Worm (Caenorhabditis elegans) whole organism, midembryonic: ENCODE data around the gene znf-782.

Experiments used
- T22C8.4 ChIP-seq: fragments of 200-800 bp; sonication (Bioruptor generic); IDR thresholded peaks from 2 replicates; pipeline ENCODE4 v1.3.6; 2022; ENCODE audit warnings: missing genetic modification characterization, missing compliant biosample characterization
- cog-1 ChIP-seq: sonication (generic microtip); optimal IDR thresholded peaks from 2 replicates; lab custom pipeline; 2016; ENCODE audit warnings: missing genetic modification characterization, missing compliant biosample characterization
- flt-1 ChIP-seq: fragments of 200-800 bp; sonication (Bioruptor generic); IDR thresholded peaks from 2 replicates; pipeline ENCODE4 v1.3.6; 2022; ENCODE audit warnings: missing genetic modification characterization, missing compliant biosample characterization
- klf-2 ChIP-seq: fragments of 200-800 bp; sonication (Bioruptor generic); conservative IDR thresholded peaks from 2 replicates; pipeline ENCODE4 v1.3.6; 2022; ENCODE audit warnings: missing genetic modification reagents, missing genetic modification characterization, missing compliant biosample characterization
- med-1 ChIP-seq: sonication (generic microtip); optimal IDR thresholded peaks from 2 replicates; lab custom pipeline; 2017; ENCODE audit warnings: missing genetic modification characterization, mild to moderate bottlenecking, missing compliant biosample characterization, antibody characterized with exemption, missing genetic modification reagents; ENCODE audit not compliant: insufficient read depth
- ref-1 ChIP-seq: fragments of 200-800 bp; sonication (Bioruptor generic); conservative IDR thresholded peaks from 2 replicates; pipeline ENCODE4 v1.3.6; 2022; ENCODE audit warnings: missing genetic modification reagents, missing genetic modification characterization, missing compliant biosample characterization
- tab-1 ChIP-seq: fragments of 200-800 bp; sonication (Bioruptor generic); IDR thresholded peaks from 2 replicates; pipeline ENCODE4 v1.3.6; 2022; ENCODE audit warnings: missing genetic modification characterization, missing compliant biosample characterization
- ztf-23 ChIP-seq: fragments of 200-800 bp; sonication (Bioruptor generic); IDR thresholded peaks from 2 replicates; pipeline ENCODE4 v1.3.6; 2022; ENCODE audit warnings: missing genetic modification reagents, missing genetic modification characterization, missing compliant biosample characterization
- ztf-29 ChIP-seq: fragments of 200-800 bp; sonication (Bioruptor generic); IDR thresholded peaks from 2 replicates; pipeline ENCODE4 v1.3.6; 2022; ENCODE audit warnings: missing genetic modification reagents, missing genetic modification characterization, missing compliant biosample characterization

DNA sequence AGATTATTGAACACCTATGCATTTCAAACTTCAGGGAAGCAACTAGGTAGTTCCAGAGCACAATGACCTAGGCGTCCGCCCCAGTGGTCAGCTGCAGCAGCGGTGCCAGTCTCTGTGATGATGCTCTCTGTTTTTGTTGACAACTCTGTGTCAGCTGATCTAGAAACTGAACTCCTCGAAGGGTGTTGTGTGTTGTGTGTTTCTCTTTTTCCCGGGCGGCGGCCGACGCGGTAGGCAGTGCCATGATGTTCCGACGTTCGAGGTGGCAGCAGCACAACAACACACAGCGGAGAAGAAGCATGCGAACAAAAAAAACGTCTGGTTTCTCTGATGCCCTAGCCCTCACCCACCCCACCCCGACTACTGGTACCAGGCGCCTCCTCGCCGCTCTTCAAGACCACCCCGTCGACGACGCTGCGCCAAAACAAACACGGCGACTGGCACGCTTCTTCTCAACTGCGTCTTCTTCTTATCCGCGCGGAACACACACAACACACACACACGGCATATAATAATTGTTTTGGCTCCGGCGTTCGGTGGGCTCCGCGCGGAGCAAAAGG lies 3.0 kb downstream of the znf-782 start:
- TF ChIP-seq ztf-29 (GFP tag; lab: Robert Waterston, UW) (no peak), med-1 (GFP tag; lab: Kevin White, UChicago) (no peak), ztf-23 (no peak), klf-2 (GFP tag; lab: Robert Waterston, UW) (no peak), flt-1 (GFP tag; lab: Robert Waterston, UW) (no peak), ref-1 (GFP tag; lab: Robert Waterston, UW) (no peak), tab-1 (no peak), cog-1 (tag; lab: Kevin White, UChicago) (no peak), T22C8.4 (no peak)
